Worm (Caenorhabditis elegans): ENCODE results near the gene F59B2.15.

DNA sequence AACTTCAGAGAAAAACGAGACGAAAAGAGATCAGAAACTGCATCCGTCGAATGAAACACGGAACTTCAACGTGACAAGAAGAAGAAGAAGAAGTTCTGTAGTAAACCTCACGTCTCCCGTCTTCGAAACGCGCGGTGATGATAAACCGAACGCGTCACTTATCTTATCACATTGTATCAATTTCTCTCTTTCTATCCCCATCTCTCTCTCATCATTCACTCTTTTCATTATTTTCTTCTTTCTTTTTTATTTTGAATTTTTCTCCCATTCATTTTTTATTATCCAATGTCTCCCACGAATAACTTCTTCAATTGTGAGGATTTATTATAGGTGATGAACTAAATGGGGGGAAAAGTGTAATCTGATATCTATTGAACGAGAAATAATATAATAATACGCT is 15.6 kb downstream of the F59B2.15 start:
- TF ChIP-seq cog-1 (tag; optimal IDR thresholded peaks at IDR 0.05), result no peak
- TF ChIP-seq T22C8.4 (GFP tag; IDR thresholded peaks at IDR 0.05), result no peak
- no peak for TF ChIP-seq tab-1 (GFP tag; IDR thresholded peaks at IDR 0.05)
- no peak for TF ChIP-seq med-1 (GFP tag; optimal IDR thresholded peaks at IDR 0.05; ENCODE audit: insufficient read depth)
- TF ChIP-seq ztf-29 (GFP tag; IDR thresholded peaks at IDR 0.05), result no peak
